Fruit fly (Drosophila melanogaster) whole organism, embryonic: Measurements from ENCODE around the gene CG7227.

Source experiments
- CG10209 ChIP-seq: fragments of 200-800 bp; sonication (Bioruptor generic); optimal IDR thresholded peaks from 3 replicates; lab custom pipeline; 2017; ENCODE audit warnings: missing biosample characterization, mild to moderate bottlenecking, missing genetic modification characterization, missing genetic modification reagents
- CG10274 ChIP-seq: fragments of 200-800 bp; sonication (Bioruptor generic); optimal IDR thresholded peaks from 3 replicates; lab custom pipeline; 2017; ENCODE audit warnings: missing biosample characterization, mild to moderate bottlenecking, missing genetic modification characterization
- CG10543 ChIP-seq: fragments of 200-800 bp; sonication (Bioruptor generic); optimal IDR thresholded peaks from 3 replicates; lab custom pipeline; 2017; ENCODE audit warnings: missing biosample characterization, mild to moderate bottlenecking, missing genetic modification characterization, moderate library complexity
- CG11398 ChIP-seq: fragments of 200-800 bp; sonication (Bioruptor generic); optimal IDR thresholded peaks from 2 replicates; lab custom pipeline; 2016; ENCODE audit warnings: missing biosample characterization, missing genetic modification characterization
- CG12104 ChIP-seq: fragments of 200-800 bp; sonication (Bioruptor generic); optimal IDR thresholded peaks from 3 replicates; lab custom pipeline; 2016; ENCODE audit warnings: missing biosample characterization, missing genetic modification characterization
- CG13296 ChIP-seq: fragments of 200-800 bp; sonication (Bioruptor generic); optimal IDR thresholded peaks from 3 replicates; lab custom pipeline; 2018; ENCODE audit warnings: missing biosample characterization, mild to moderate bottlenecking, missing genetic modification characterization
- CG14014 ChIP-seq: fragments of 200-800 bp; sonication (Bioruptor generic); IDR thresholded peaks from 2 replicates; pipeline ENCODE4 v1.3.6; 2022; ENCODE audit warnings: missing biosample characterization, missing genetic modification characterization
- CG16779 ChIP-seq: fragments of 200-800 bp; sonication (Bioruptor generic); IDR thresholded peaks from 2 replicates; pipeline ENCODE4 v1.3.6; 2022; ENCODE audit warnings: missing biosample characterization, missing genetic modification characterization
- CG17359 ChIP-seq: fragments of 200-800 bp; sonication (Bioruptor generic); optimal IDR thresholded peaks from 3 replicates; lab custom pipeline; 2018; ENCODE audit warnings: missing biosample characterization, mild to moderate bottlenecking, missing genetic modification characterization, moderate library complexity
- CG17361 ChIP-seq: fragments of 200-800 bp; sonication (Bioruptor generic); IDR thresholded peaks from 3 replicates; pipeline ENCODE4 v1.3.6; 2022; ENCODE audit warnings: missing biosample characterization, missing genetic modification characterization
- CG17802 ChIP-seq: fragments of 200-800 bp; sonication (Bioruptor generic); optimal IDR thresholded peaks from 2 replicates; lab custom pipeline; 2018; ENCODE audit warnings: missing biosample characterization, mild to moderate bottlenecking, missing genetic modification characterization, moderate library complexity
- CG17829 ChIP-seq: fragments of 200-800 bp; optimal IDR thresholded peaks from 2 replicates; lab custom pipeline; 2019; ENCODE audit warnings: missing biosample characterization, mild to moderate bottlenecking, missing genetic modification characterization, moderate library complexity
- CG17912 ChIP-seq: fragments of 200-800 bp; sonication (Bioruptor generic); optimal IDR thresholded peaks from 2 replicates; lab custom pipeline; 2018; ENCODE audit warnings: missing biosample characterization, mild to moderate bottlenecking, missing genetic modification characterization
- CG1792 ChIP-seq: fragments of 200-800 bp; sonication (Bioruptor generic); optimal IDR thresholded peaks from 2 replicates; lab custom pipeline; 2016; ENCODE audit warnings: missing biosample characterization, missing genetic modification characterization
- CG18764 ChIP-seq: fragments of 200-800 bp; sonication (Bioruptor generic); optimal IDR thresholded peaks from 3 replicates; lab custom pipeline; 2016; ENCODE audit warnings: missing biosample characterization, missing genetic modification characterization
- CG3163 ChIP-seq: fragments of 200-800 bp; sonication (Bioruptor generic); optimal IDR thresholded peaks from 3 replicates; lab custom pipeline; 2016; ENCODE audit warnings: missing biosample characterization, missing genetic modification characterization
- CG33557 ChIP-seq: fragments of 200-800 bp; sonication (Bioruptor generic); optimal IDR thresholded peaks from 2 replicates; lab custom pipeline; 2019; ENCODE audit warnings: missing biosample characterization, mild to moderate bottlenecking, missing genetic modification characterization, moderate library complexity
- CG8944 ChIP-seq: fragments of 200-800 bp; sonication (Bioruptor generic); optimal IDR thresholded peaks from 3 replicates; lab custom pipeline; 2016; ENCODE audit warnings: missing biosample characterization, missing genetic modification characterization
- CkIIα-i1 ChIP-seq: fragments of 200-800 bp; sonication (Bioruptor generic); IDR thresholded peaks from 2 replicates; pipeline ENCODE4 v1.3.6; 2022; ENCODE audit warnings: missing biosample characterization, missing genetic modification characterization
- D19A ChIP-seq: fragments of 200-800 bp; optimal IDR thresholded peaks from 3 replicates; lab custom pipeline; 2019; ENCODE audit warnings: missing biosample characterization, mild to moderate bottlenecking, missing genetic modification characterization, moderate library complexity
- ERR ChIP-seq: fragments of 200-800 bp; sonication (Bioruptor generic); optimal IDR thresholded peaks from 2 replicates; lab custom pipeline; 2016; ENCODE audit warnings: missing biosample characterization, missing genetic modification characterization
- H2.0 ChIP-seq: fragments of 200-800 bp; sonication (Bioruptor generic); IDR thresholded peaks from 2 replicates; pipeline ENCODE4 v1.3.6; 2022; ENCODE audit warnings: missing biosample characterization, missing genetic modification characterization
- HLHmδ ChIP-seq: fragments of 200-800 bp; sonication (Bioruptor generic); optimal IDR thresholded peaks from 2 replicates; lab custom pipeline; 2018; ENCODE audit warnings: missing biosample characterization, mild to moderate bottlenecking, missing genetic modification characterization, moderate library complexity
- HmgZ ChIP-seq: fragments of 200-800 bp; sonication (Bioruptor generic); optimal IDR thresholded peaks from 2 replicates; lab custom pipeline; 2018; ENCODE audit warnings: missing biosample characterization, mild to moderate bottlenecking, missing genetic modification characterization
- Hsf ChIP-seq: fragments of 200-800 bp; sonication (Bioruptor generic); optimal IDR thresholded peaks from 3 replicates; lab custom pipeline; 2016; ENCODE audit warnings: missing biosample characterization, missing genetic modification characterization
- Lhr ChIP-seq: fragments of 200-800 bp; sonication (Bioruptor generic); optimal IDR thresholded peaks from 3 replicates; lab custom pipeline; 2017; ENCODE audit warnings: mild to moderate bottlenecking, missing biosample characterization, missing genetic modification reagents, missing genetic modification characterization
- NC2α ChIP-seq: fragments of 200-800 bp; sonication (Bioruptor generic); optimal IDR thresholded peaks from 2 replicates; lab custom pipeline; 2016; ENCODE audit warnings: missing biosample characterization, missing genetic modification characterization
- NfI ChIP-seq: fragments of 200-800 bp; sonication (Bioruptor generic); optimal IDR thresholded peaks from 3 replicates; lab custom pipeline; 2018; ENCODE audit warnings: missing biosample characterization, mild to moderate bottlenecking, missing genetic modification characterization, moderate library complexity
- PHDP ChIP-seq: fragments of 200-800 bp; sonication (Bioruptor generic); optimal IDR thresholded peaks from 3 replicates; lab custom pipeline; 2018; ENCODE audit warnings: missing biosample characterization, mild to moderate bottlenecking, missing genetic modification characterization, moderate library complexity
- Vsx1 ChIP-seq: fragments of 200-800 bp; sonication (Bioruptor generic); optimal IDR thresholded peaks from 2 replicates; lab custom pipeline; 2017; ENCODE audit warnings: missing biosample characterization, mild to moderate bottlenecking, missing genetic modification characterization, missing genetic modification reagents
- ac ChIP-seq: fragments of 200-800 bp; sonication (Bioruptor generic); optimal IDR thresholded peaks from 3 replicates; lab custom pipeline; 2017; ENCODE audit warnings: missing biosample characterization, mild to moderate bottlenecking, missing genetic modification characterization
- chn ChIP-seq: fragments of 200-800 bp; sonication (Bioruptor generic); optimal IDR thresholded peaks from 2 replicates; lab custom pipeline; 2016; ENCODE audit warnings: missing biosample characterization, missing genetic modification characterization
- dm ChIP-seq: fragments of 200-800 bp; sonication (Bioruptor generic); optimal IDR thresholded peaks from 3 replicates; lab custom pipeline; 2016; ENCODE audit warnings: missing biosample characterization, missing genetic modification characterization
- en ChIP-seq: fragments of 200-800 bp; sonication (Bioruptor generic); optimal IDR thresholded peaks from 2 replicates; lab custom pipeline; 2016; ENCODE audit warnings: missing biosample characterization, missing genetic modification characterization
- fd3F ChIP-seq: fragments of 200-800 bp; sonication (Bioruptor generic); optimal IDR thresholded peaks from 2 replicates; lab custom pipeline; 2018; ENCODE audit warnings: missing biosample characterization, mild to moderate bottlenecking, missing genetic modification characterization, moderate library complexity
- gfzf ChIP-seq: fragments of 200-800 bp; sonication (Bioruptor generic); optimal IDR thresholded peaks from 2 replicates; lab custom pipeline; 2016; ENCODE audit warnings: missing biosample characterization, mild to moderate bottlenecking, missing genetic modification characterization, moderate library complexity
- lmd ChIP-seq: fragments of 200-800 bp; sonication (Bioruptor generic); IDR thresholded peaks from 2 replicates; pipeline ENCODE4 v1.3.6; 2022; ENCODE audit warnings: missing biosample characterization, missing genetic modification characterization
- luna ChIP-seq: fragments of 200-800 bp; sonication (Bioruptor generic); optimal IDR thresholded peaks from 2 replicates; lab custom pipeline; 2016; ENCODE audit warnings: missing biosample characterization, missing genetic modification characterization
- nerfin-1 ChIP-seq: fragments of 200-800 bp; sonication (Bioruptor generic); optimal IDR thresholded peaks from 3 replicates; lab custom pipeline; 2019; ENCODE audit warnings: missing biosample characterization, mild to moderate bottlenecking, missing genetic modification characterization, moderate library complexity
- nmo ChIP-seq: fragments of 200-800 bp; sonication (Bioruptor generic); optimal IDR thresholded peaks from 2 replicates; lab custom pipeline; 2018; ENCODE audit warnings: missing biosample characterization, mild to moderate bottlenecking, missing genetic modification characterization, moderate library complexity
- odd ChIP-seq: fragments of 200-800 bp; sonication (Bioruptor generic); optimal IDR thresholded peaks from 2 replicates; lab custom pipeline; 2017; ENCODE audit warnings: missing biosample characterization, mild to moderate bottlenecking, missing genetic modification characterization
- org-1 ChIP-seq: fragments of 200-800 bp; sonication (Bioruptor generic); optimal IDR thresholded peaks from 2 replicates; lab custom pipeline; 2017; ENCODE audit warnings: missing biosample characterization, missing genetic modification characterization
- pb ChIP-seq: fragments of 200-800 bp; sonication (Bioruptor generic); optimal IDR thresholded peaks from 3 replicates; lab custom pipeline; 2016; ENCODE audit warnings: missing biosample characterization, missing genetic modification characterization
- pros ChIP-seq: fragments of 200-800 bp; sonication (Bioruptor generic); optimal IDR thresholded peaks from 3 replicates; lab custom pipeline; 2019; ENCODE audit warnings: missing biosample characterization, mild to moderate bottlenecking, missing genetic modification characterization, moderate library complexity
- rib ChIP-seq: fragments of 200-800 bp; sonication (Bioruptor generic); IDR thresholded peaks from 2 replicates; pipeline ENCODE4 v1.3.6; 2022; ENCODE audit warnings: missing biosample characterization, missing genetic modification characterization
- row ChIP-seq: fragments of 200-800 bp; sonication (Bioruptor generic); IDR thresholded peaks from 3 replicates; pipeline ENCODE4 v1.3.6; 2022; ENCODE audit warnings: missing biosample characterization, missing genetic modification characterization
- slp2 ChIP-seq: fragments of 200-800 bp; sonication (Bioruptor generic); optimal IDR thresholded peaks from 2 replicates; lab custom pipeline; 2016; ENCODE audit warnings: missing biosample characterization, missing genetic modification characterization
- sqz ChIP-seq: fragments of 200-800 bp; sonication (Bioruptor generic); optimal IDR thresholded peaks from 3 replicates; lab custom pipeline; 2018; ENCODE audit warnings: missing biosample characterization, mild to moderate bottlenecking, missing genetic modification characterization
- sr ChIP-seq: fragments of 200-800 bp; sonication (Bioruptor generic); IDR thresholded peaks from 3 replicates; pipeline ENCODE4 v1.3.6; 2022; ENCODE audit warnings: missing biosample characterization, missing genetic modification characterization
- tx ChIP-seq: fragments of 200-800 bp; sonication (Bioruptor generic); optimal IDR thresholded peaks from 2 replicates; lab custom pipeline; 2016; ENCODE audit warnings: missing biosample characterization, missing genetic modification characterization
- zf30C ChIP-seq: fragments of 200-800 bp; sonication (Bioruptor generic); optimal IDR thresholded peaks from 3 replicates; lab custom pipeline; 2018; ENCODE audit warnings: missing biosample characterization, mild to moderate bottlenecking, missing genetic modification characterization

CG7227 gene

dm6 chr2L:7964611-7965010, 33.3 kb downstream of the CG7227 start (continued):
- TF ChIP-seq ac (GFP tag; lab: Kevin White, UChicago) = no peak
- no peak for TF ChIP-seq CG17912 (GFP tag; lab: Kevin White, UChicago)
- TF ChIP-seq pb (GFP tag; lab: Kevin White, UChicago) = peak; percentile 49
- peak; percentile 71 for TF ChIP-seq Hsf (GFP tag; lab: Kevin White, UChicago)
- TF ChIP-seq slp2 (GFP tag; lab: Kevin White, UChicago) = peak; percentile 69
- peak; percentile 65 for TF ChIP-seq CG11398 (GFP tag; lab: Kevin White, UChicago)
- peak; percentile 8 for TF ChIP-seq CG17802
- peak; percentile 67 for TF ChIP-seq CG10209 (GFP tag; lab: Kevin White, UChicago)
- peak; percentile 52 for TF ChIP-seq NC2α (GFP tag; lab: Kevin White, UChicago)
- peak; percentile 65 for TF ChIP-seq CG17361 (GFP tag; lab: Robert Waterston, UW)
- peak; percentile 80 for TF ChIP-seq row (GFP tag; lab: Robert Waterston, UW)
- peak; percentile 39 for TF ChIP-seq tx (GFP tag; lab: Kevin White, UChicago)
- peak; percentile 71 for TF ChIP-seq en (GFP tag; lab: Kevin White, UChicago)
- peak; percentile 58 for TF ChIP-seq NfI
- TF ChIP-seq ERR = no peak
- TF ChIP-seq CG17829 (tag; lab: Kevin White, UChicago) = peak; percentile 56
- no peak for TF ChIP-seq CG33557 (GFP tag; lab: Kevin White, UChicago)
- peak; percentile 65 for TF ChIP-seq org-1
- TF ChIP-seq CG10274 (GFP tag; lab: Kevin White, UChicago) = no peak
- peak; percentile 71 for TF ChIP-seq nmo
- TF ChIP-seq CG12104 (GFP tag; lab: Kevin White, UChicago) = peak; percentile 27
- TF ChIP-seq PHDP = peak; percentile 74
- TF ChIP-seq CkIIα-i1 (GFP tag; lab: Robert Waterston, UW) = peak; percentile 6; the same call in 1 of the 2 replicates
- no peak for TF ChIP-seq CG16779 (GFP tag; lab: Robert Waterston, UW)
- TF ChIP-seq chn (GFP tag; lab: Kevin White, UChicago) = peak; percentile 66
- peak; percentile 70 for TF ChIP-seq CG8944 (GFP tag; lab: Kevin White, UChicago)
- TF ChIP-seq lmd (GFP tag; lab: Robert Waterston, UW) = peak; percentile 78
- peak; percentile 20 for TF ChIP-seq Vsx1 (GFP tag; lab: Kevin White, UChicago)
- 0 out of 2 replicates have a peak, but pooled peaks have one; percentile 25 for TF ChIP-seq rib (GFP tag; lab: Robert Waterston, UW)
- TF ChIP-seq CG14014 (GFP tag; lab: Robert Waterston, UW) = peak; percentile 72
- TF ChIP-seq gfzf (GFP tag; lab: Kevin White, UChicago) = no peak
- no peak for TF ChIP-seq pros (GFP tag; lab: Kevin White, UChicago)
- no peak for TF ChIP-seq HLHmδ (GFP tag; lab: Kevin White, UChicago)
- TF ChIP-seq Lhr = peak; percentile 41
- TF ChIP-seq CG13296 = peak; percentile 42
- peak; percentile 76 for TF ChIP-seq CG17359 (tag; lab: Kevin White, UChicago)
- TF ChIP-seq odd (GFP tag; lab: Kevin White, UChicago) = peak; percentile 56
- TF ChIP-seq H2.0 (GFP tag; lab: Robert Waterston, UW) = peak; percentile 81
- TF ChIP-seq D19A (tag; lab: Kevin White, UChicago) = peak; percentile 58
- TF ChIP-seq nerfin-1 (tag; lab: Kevin White, UChicago) = peak; percentile 29
- peak; percentile 34 for TF ChIP-seq CG3163
- peak; percentile 25 for TF ChIP-seq CG1792
- no peak for TF ChIP-seq zf30C (GFP tag; lab: Kevin White, UChicago)
- TF ChIP-seq fd3F (GFP tag; lab: Kevin White, UChicago) = peak; percentile 49
- no peak for TF ChIP-seq sqz (GFP tag; lab: Kevin White, UChicago)
- peak; percentile 11 for TF ChIP-seq HmgZ (tag; lab: Kevin White, UChicago)
- TF ChIP-seq dm = peak; percentile 37
- peak; percentile 51 for TF ChIP-seq CG18764
- peak; percentile 43 for TF ChIP-seq luna
- peak; percentile 56; the same call in 1 of the 3 replicates for TF ChIP-seq sr (GFP tag; lab: Robert Waterston, UW)
- no peak for TF ChIP-seq CG10543 (GFP tag; lab: Kevin White, UChicago)
